Fruit fly (Drosophila melanogaster) whole organism, embryonic: Measurements from ENCODE around the gene tst.

Experiments used
- CG10654 ChIP-seq: fragments of 200-800 bp; sonication (Bioruptor generic); optimal IDR thresholded peaks from 2 replicates; lab custom pipeline; 2016; ENCODE audit warnings: missing biosample characterization, missing genetic modification characterization
- CG43689 ChIP-seq: fragments of 200-800 bp; sonication (Bioruptor generic); IDR thresholded peaks from 2 replicates; pipeline ENCODE4 v1.3.6; 2022; ENCODE audit warnings: missing biosample characterization, missing genetic modification characterization
- Doc2 ChIP-seq: fragments of 200-800 bp; sonication (Bioruptor generic); IDR thresholded peaks from 2 replicates; pipeline ENCODE4 v1.3.6; 2022; ENCODE audit warnings: missing biosample characterization, missing genetic modification characterization
- Hmx ChIP-seq: fragments of 200-800 bp; sonication (Bioruptor generic); optimal IDR thresholded peaks from 2 replicates; lab custom pipeline; 2016; ENCODE audit warnings: missing biosample characterization, missing genetic modification characterization
- Hsf ChIP-seq: fragments of 200-800 bp; sonication (Bioruptor generic); optimal IDR thresholded peaks from 3 replicates; lab custom pipeline; 2016; ENCODE audit warnings: missing biosample characterization, missing genetic modification characterization
- Scr ChIP-seq: fragments of 200-800 bp; sonication (Bioruptor generic); IDR thresholded peaks from 2 replicates; pipeline ENCODE4 v1.3.6; 2022; ENCODE audit warnings: missing biosample characterization, missing genetic modification characterization; ENCODE audit not compliant: partially characterized antibody
- cas ChIP-seq: fragments of 200-800 bp; sonication (Bioruptor generic); IDR thresholded peaks from 2 replicates; pipeline ENCODE4 v1.3.6; 2022; ENCODE audit warnings: missing biosample characterization, missing genetic modification characterization
- da ChIP-seq: fragments of 200-800 bp; sonication (Bioruptor generic); optimal IDR thresholded peaks from 2 replicates; lab custom pipeline; 2016; ENCODE audit warnings: missing biosample characterization, missing genetic modification characterization
- dmrt99B ChIP-seq: fragments of 200-800 bp; sonication (Bioruptor generic); optimal IDR thresholded peaks from 2 replicates; lab custom pipeline; 2018; ENCODE audit warnings: missing biosample characterization, mild to moderate bottlenecking, missing genetic modification characterization, moderate library complexity
- sqz ChIP-seq: fragments of 200-800 bp; sonication (Bioruptor generic); optimal IDR thresholded peaks from 3 replicates; lab custom pipeline; 2018; ENCODE audit warnings: missing biosample characterization, mild to moderate bottlenecking, missing genetic modification characterization

DNA sequence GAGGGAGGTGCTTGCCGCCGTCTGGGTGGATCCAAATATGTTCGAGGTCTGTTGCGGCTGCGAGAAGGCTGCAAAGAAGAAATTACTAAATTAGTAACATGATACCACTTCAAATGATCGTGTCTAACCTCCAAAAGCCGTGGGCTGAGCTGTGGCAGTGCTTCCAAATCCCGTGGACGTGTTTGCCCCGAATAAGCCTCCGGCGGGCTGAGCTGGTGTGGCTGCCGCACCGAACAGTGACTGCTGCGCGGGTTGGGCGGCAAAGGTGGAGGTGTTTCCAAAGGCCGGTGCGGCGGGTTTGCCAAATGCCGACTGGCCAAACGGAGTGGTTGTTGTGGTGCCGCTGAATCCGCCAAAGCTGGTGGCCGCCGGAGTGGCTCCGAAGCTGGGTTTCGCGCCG is 8.1 kb upstream of the tst start:
- TF ChIP-seq Doc2 (GFP tag; lab: Robert Waterston, UW) (no peak), dmrt99B (tag; lab: Kevin White, UChicago) (no peak), Scr (no peak), sqz (no peak), CG10654 (GFP tag; lab: Kevin White, UChicago) (no peak), Hsf (GFP tag; lab: Kevin White, UChicago) (no peak), da (GFP tag; lab: Kevin White, UChicago) (no peak), CG43689 (GFP tag; lab: Robert Waterston, UW) (no peak), Hmx (GFP tag; lab: Kevin White, UChicago) (no peak), cas (GFP tag; lab: Robert Waterston, UW) (no peak)
